Fruit fly (Drosophila melanogaster) whole organism, adult: Measurements from ENCODE around the gene CG14089.

ENCODE experiments used
- CG11617 ChIP-seq: fragments of 200-800 bp; sonication (Bioruptor generic); optimal IDR thresholded peaks from 2 replicates; lab custom pipeline; 2017; ENCODE audit warnings: mild to moderate bottlenecking, missing biosample characterization, missing genetic modification reagents, missing genetic modification characterization
- CG12768 ChIP-seq: fragments of 200-800 bp; sonication (Bioruptor generic); optimal IDR thresholded peaks from 2 replicates; lab custom pipeline; 2017; ENCODE audit warnings: missing biosample characterization, missing genetic modification characterization, mild to moderate bottlenecking, moderate library complexity, missing genetic modification reagents
- CG14711 ChIP-seq: fragments of 200-800 bp; sonication (Bioruptor generic); optimal IDR thresholded peaks from 2 replicates; lab custom pipeline; 2018; ENCODE audit warnings: missing biosample characterization, mild to moderate bottlenecking, missing genetic modification characterization, moderate library complexity
- CG1620 ChIP-seq: fragments of 200-800 bp; sonication (Bioruptor generic); optimal IDR thresholded peaks from 2 replicates; lab custom pipeline; 2016; ENCODE audit warnings: missing biosample characterization, missing genetic modification characterization
- CG33017 ChIP-seq: fragments of 200-800 bp; sonication (Bioruptor generic); optimal IDR thresholded peaks from 2 replicates; lab custom pipeline; 2018; ENCODE audit warnings: missing biosample characterization, mild to moderate bottlenecking, missing genetic modification characterization, moderate library complexity
- CG5204 ChIP-seq: fragments of 200-800 bp; sonication (Bioruptor generic); optimal IDR thresholded peaks from 2 replicates; lab custom pipeline; 2016; ENCODE audit warnings: missing biosample characterization, missing genetic modification characterization
- CG7045 ChIP-seq: fragments of 200-800 bp; sonication (Bioruptor generic); optimal IDR thresholded peaks from 2 replicates; lab custom pipeline; 2017; ENCODE audit warnings: missing biosample characterization, mild to moderate bottlenecking, missing genetic modification characterization
- CG7101 ChIP-seq: fragments of 200-800 bp; sonication (Bioruptor generic); optimal IDR thresholded peaks from 2 replicates; lab custom pipeline; 2018; ENCODE audit warnings: missing biosample characterization, mild to moderate bottlenecking, missing genetic modification characterization, moderate library complexity
- Clk ChIP-seq: fragments of 200-800 bp; sonication (Bioruptor generic); optimal IDR thresholded peaks from 2 replicates; lab custom pipeline; 2017; ENCODE audit warnings: missing biosample characterization, missing genetic modification characterization
- Crg-1 ChIP-seq: fragments of 200-800 bp; sonication (Bioruptor generic); optimal IDR thresholded peaks from 2 replicates; lab custom pipeline; 2016; ENCODE audit warnings: missing biosample characterization, missing genetic modification characterization
- Hr96 ChIP-seq: fragments of 200-800 bp; sonication (Bioruptor generic); optimal IDR thresholded peaks from 2 replicates; lab custom pipeline; 2016; ENCODE audit warnings: missing biosample characterization, missing genetic modification characterization
- Mnt ChIP-seq: fragments of 200-800 bp; sonication (Bioruptor generic); optimal IDR thresholded peaks from 2 replicates; lab custom pipeline; 2016; ENCODE audit warnings: missing biosample characterization, mild to moderate bottlenecking, missing genetic modification characterization
- bab1 ChIP-seq: fragments of 200-800 bp; sonication (Bioruptor generic); optimal IDR thresholded peaks from 3 replicates; lab custom pipeline; 2019; ENCODE audit warnings: missing biosample characterization, mild to moderate bottlenecking, missing genetic modification characterization, moderate library complexity
- cic ChIP-seq: fragments of 200-800 bp; sonication (Bioruptor generic); optimal IDR thresholded peaks from 2 replicates; lab custom pipeline; 2017; ENCODE audit warnings: missing biosample characterization, mild to moderate bottlenecking, missing genetic modification characterization, moderate library complexity
- cnc ChIP-seq, 2 experiments: fragments of >200 bp; optimal IDR thresholded peaks; 2 replicates each; lab custom pipeline; 2017
- kay ChIP-seq: fragments of 200-800 bp; sonication (Bioruptor generic); peaks from one replicate; lab custom pipeline; 2016; ENCODE audit warnings: missing biosample characterization, missing genetic modification characterization, borderline replicate concordance
- ovo ChIP-seq: fragments of 200-800 bp; sonication (Bioruptor generic); optimal IDR thresholded peaks from 2 replicates; lab custom pipeline; 2016; ENCODE audit warnings: missing biosample characterization, missing genetic modification characterization
- pad ChIP-seq: fragments of 200-800 bp; sonication (Bioruptor generic); optimal IDR thresholded peaks from 3 replicates; lab custom pipeline; 2017; ENCODE audit warnings: missing biosample characterization, missing genetic modification characterization, mild to moderate bottlenecking, moderate library complexity, missing genetic modification reagents
- tj ChIP-seq: fragments of 200-800 bp; sonication (Bioruptor generic); optimal IDR thresholded peaks from 3 replicates; lab custom pipeline; 2017; ENCODE audit warnings: missing biosample characterization, mild to moderate bottlenecking, missing genetic modification characterization, moderate library complexity
- toe ChIP-seq: fragments of 200-800 bp; sonication (Bioruptor generic); optimal IDR thresholded peaks from 2 replicates; lab custom pipeline; 2016; ENCODE audit warnings: missing biosample characterization, missing genetic modification characterization

Gene CG14089

DNA sequence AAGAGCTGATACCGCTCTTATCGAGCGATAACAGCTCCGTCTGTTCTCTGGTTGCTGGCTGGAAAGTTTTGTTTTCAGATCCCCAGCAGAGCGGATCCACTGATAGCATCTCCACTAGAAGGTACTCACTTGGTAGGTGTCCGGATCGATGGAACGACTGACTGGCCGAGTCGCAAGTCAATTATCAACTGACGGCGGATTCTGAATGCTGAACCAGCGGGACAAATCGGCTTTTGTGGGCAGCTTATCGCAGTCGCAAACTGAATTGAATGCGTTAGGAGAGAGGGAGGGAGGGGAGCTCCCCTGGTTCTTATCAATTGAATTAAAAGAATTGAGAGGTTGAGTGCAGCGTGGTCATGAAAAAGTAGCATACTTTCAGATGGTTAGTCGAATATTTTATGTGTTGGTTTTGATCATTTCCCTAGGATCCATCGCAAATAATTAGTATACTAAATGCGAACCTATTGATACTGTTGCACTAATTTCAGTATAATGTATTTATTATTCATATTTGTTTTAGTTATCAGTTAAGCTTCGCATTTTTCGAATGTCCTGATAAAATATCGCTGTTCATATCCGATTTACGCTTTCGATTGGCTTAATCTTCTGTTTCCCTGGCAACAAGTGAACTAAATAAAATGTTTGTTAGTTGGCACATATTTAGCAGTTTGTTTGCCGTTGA lies 11.7 kb downstream of the CG14089 start, which contains the start of the genes Aldh7A1 and CG14085:
Gene Aldh7A1, minus strand, starts transcription at position 194 of the 682 bp plus-strand sequence.
Gene CG14085, plus strand, starts transcription at position 632 of the 682 bp plus-strand sequence.
- TF ChIP-seq CG14711 (tag; lab: Kevin White, UChicago) (peak; percentile 10), Crg-1 (peak; percentile 11), Mnt (GFP tag; lab: Kevin White, UChicago) (peak; percentile 49), CG11617 (GFP tag; lab: Kevin White, UChicago) (no peak), CG7101 (tag; lab: Kevin White, UChicago) (peak; percentile 2), Clk (GFP tag; lab: Kevin White, UChicago) (no peak), cic (GFP tag; lab: Kevin White, UChicago) (peak; percentile 55), cnc (optimal IDR thresholded peaks at IDR 0.05; lab: Kevin White, UChicago) (no peak), tj (GFP tag; lab: Kevin White, UChicago) (peak; percentile 48), CG33017 (no peak), bab1 (GFP tag; lab: Kevin White, UChicago) (no peak), CG12768 (GFP tag; lab: Kevin White, UChicago) (peak; percentile 69), CG5204 (GFP tag; lab: Kevin White, UChicago) (peak; percentile 27), pad (peak; percentile 8), Hr96 (peak; percentile 24), kay (GFP tag; lab: Kevin White, UChicago) (no peak), ovo (no peak)

DNA sequence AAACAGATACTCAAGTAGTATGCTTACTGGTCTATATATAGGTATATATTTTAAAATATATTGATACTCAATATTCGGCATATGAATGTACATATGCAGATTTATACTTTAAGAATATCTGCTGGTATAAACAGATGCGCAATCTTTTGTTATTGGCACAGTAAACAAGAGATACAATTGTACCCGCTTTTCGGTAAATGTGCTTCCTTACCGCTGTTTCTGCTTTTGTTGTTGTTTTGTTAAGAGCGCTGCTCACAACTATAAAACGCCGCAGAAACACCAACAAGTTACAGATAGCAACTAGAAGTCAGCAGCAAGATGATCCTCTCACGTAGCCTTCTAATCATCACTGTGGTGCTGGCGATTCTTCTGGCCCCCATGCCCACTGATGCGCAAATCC lies 14.8 kb downstream of the CG14089 start, which contains the start of gene CG45081:
Gene CG45081, plus strand, starts transcription at position 301 of the 400 bp plus-strand sequence.
- peak; percentile 5 for TF ChIP-seq cic (GFP tag; lab: Kevin White, UChicago)
- no peak for TF ChIP-seq kay (GFP tag; lab: Kevin White, UChicago)
- no peak for TF ChIP-seq toe (GFP tag; lab: Kevin White, UChicago)
- no peak for TF ChIP-seq CG7101 (tag; lab: Kevin White, UChicago)

DNA sequence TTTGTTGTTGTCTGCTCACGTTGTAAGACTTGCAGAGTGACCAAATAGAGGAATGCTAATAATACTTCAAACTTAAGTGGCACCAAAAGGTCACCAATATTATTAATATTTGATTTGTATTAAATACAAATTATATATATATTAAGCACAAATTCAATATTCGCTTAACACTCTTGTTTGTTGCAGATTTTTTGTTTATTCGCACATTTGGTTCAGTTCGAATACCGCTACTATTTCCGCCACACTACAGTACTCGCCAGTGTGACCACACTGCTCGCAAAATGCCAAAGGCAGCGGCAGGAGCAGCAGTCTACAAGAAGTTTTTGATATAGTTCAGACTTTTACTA lies 16.5 kb downstream of the CG14089 start, which contains the start of gene Max:
Gene Max, minus strand, starts transcription at position 44 of the 347 bp plus-strand sequence.
- TF ChIP-seq CG5204 (GFP tag; lab: Kevin White, UChicago): no peak
- TF ChIP-seq Mnt (GFP tag; lab: Kevin White, UChicago): peak; percentile 36
- TF ChIP-seq ovo: no peak
- peak; percentile 74 for TF ChIP-seq CG7101 (tag; lab: Kevin White, UChicago)
- TF ChIP-seq tj (GFP tag; lab: Kevin White, UChicago): peak; percentile 46
- TF ChIP-seq pad: peak; percentile 43
- TF ChIP-seq CG33017: peak; percentile 77
- TF ChIP-seq Hr96: no peak
- TF ChIP-seq CG14711 (tag; lab: Kevin White, UChicago): peak; percentile 77
- TF ChIP-seq Crg-1: peak; percentile 8
- TF ChIP-seq cic (GFP tag; lab: Kevin White, UChicago): peak; percentile 21
- peak; percentile 73 for TF ChIP-seq CG12768 (GFP tag; lab: Kevin White, UChicago)
- peak; percentile 32 for TF ChIP-seq CG1620 (GFP tag; lab: Kevin White, UChicago)
- peak; percentile 71 for TF ChIP-seq kay (GFP tag; lab: Kevin White, UChicago)
- peak; percentile 77 for TF ChIP-seq bab1 (GFP tag; lab: Kevin White, UChicago)
- peak; percentile 62 for TF ChIP-seq CG7045
- no peak for TF ChIP-seq toe (GFP tag; lab: Kevin White, UChicago)
- TF ChIP-seq cnc (optimal IDR thresholded peaks at IDR 0.05; lab: Kevin White, UChicago): no peak
- TF ChIP-seq Clk (GFP tag; lab: Kevin White, UChicago): no peak
- peak; percentile 77 for TF ChIP-seq CG11617 (GFP tag; lab: Kevin White, UChicago)

DNA sequence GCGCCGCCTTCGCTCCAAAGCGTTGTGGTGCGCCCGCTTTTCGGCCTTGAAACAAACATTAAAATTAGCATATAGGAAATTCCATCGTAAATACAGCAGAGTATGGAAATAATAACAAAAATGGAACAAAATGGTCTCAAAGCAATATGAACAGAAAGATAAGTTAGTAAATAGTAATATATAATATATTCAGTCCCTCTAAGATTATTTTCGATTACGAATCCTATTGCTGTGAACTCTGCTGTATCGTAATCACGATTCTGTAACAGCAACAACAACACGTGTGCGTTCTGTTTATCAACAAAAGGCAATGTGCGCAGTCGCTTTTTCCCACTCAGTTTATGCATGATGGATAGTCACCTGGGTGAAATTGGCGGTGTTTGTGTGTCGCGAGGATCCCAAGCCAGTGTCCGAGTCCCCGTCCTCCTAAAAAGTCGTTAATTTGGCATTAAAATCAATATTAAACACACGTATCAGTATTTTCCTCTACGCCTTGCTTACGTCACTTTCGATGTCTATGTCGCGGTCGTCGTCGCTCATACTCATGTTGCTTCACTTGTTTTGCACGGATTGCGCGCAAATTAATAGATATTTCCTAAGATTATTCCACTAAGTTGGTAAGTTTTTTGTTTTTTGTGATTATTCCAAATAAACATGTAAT lies 17.0 kb downstream of the CG14089 start, which contains the start of the genes CG42374 and Mettl5:
Gene CG42374, plus strand, starts transcription at position 287 of the 661 bp plus-strand sequence.
Gene Mettl5, plus strand, starts transcription at position 287 of the 661 bp plus-strand sequence.
- TF ChIP-seq CG7045 (peak; percentile 1), CG7101 (tag; lab: Kevin White, UChicago) (no peak), Mnt (GFP tag; lab: Kevin White, UChicago) (peak; percentile 92)

DNA sequence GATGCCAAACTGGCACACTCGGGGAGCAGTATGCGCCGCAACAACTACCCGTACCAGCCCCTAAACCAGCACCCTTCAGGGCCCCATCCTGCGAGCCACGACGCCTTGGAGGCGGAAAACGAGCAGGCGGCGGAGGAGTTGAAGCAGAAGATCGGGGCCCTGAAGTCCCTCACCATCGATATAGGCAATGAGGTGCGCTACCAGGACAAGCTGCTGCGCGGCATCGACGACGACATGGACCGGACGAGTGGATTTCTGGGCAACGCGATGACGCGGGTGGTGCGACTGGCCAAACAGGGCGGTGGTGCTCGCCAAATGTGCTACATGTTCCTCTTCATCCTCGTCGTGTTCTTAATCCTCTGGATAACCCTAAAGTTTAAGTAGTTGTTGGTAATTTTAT lies 18.9 kb downstream of the CG14089 start:
- TF ChIP-seq CG14711 (tag; lab: Kevin White, UChicago): no peak

DNA sequence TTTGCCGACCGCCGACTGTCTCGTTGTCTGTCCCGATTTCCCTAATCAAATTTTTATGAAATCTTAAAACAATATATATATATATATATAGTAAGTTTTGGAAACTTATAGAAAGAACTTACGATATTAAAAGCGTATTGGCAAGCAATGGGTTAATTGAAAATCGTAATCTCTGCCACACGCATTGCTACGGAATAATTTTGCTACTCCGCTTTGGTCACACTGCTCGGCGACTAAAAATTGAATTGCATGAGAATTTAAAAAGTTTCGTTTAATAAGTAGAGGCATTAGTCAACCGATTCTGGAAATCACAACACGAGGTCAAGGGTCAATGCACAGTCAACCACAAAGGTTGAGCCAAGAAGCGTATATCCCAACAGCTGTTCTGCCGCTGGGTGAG lies 19.4 kb downstream of the CG14089 start, which contains the start of gene Bet1:
Gene Bet1, plus strand, starts transcription at position 182 of the 400 bp plus-strand sequence.
- TF ChIP-seq Clk (GFP tag; lab: Kevin White, UChicago) (no peak), CG11617 (GFP tag; lab: Kevin White, UChicago) (no peak), bab1 (GFP tag; lab: Kevin White, UChicago) (no peak), CG7045 (no peak), tj (GFP tag; lab: Kevin White, UChicago) (no peak), ovo (no peak), cnc (optimal IDR thresholded peaks at IDR 0.05; lab: Kevin White, UChicago) (no peak), CG12768 (GFP tag; lab: Kevin White, UChicago) (no peak), CG5204 (GFP tag; lab: Kevin White, UChicago) (no peak), CG14711 (tag; lab: Kevin White, UChicago) (no peak), CG7101 (tag; lab: Kevin White, UChicago) (no peak), toe (GFP tag; lab: Kevin White, UChicago) (no peak), CG1620 (GFP tag; lab: Kevin White, UChicago) (no peak), CG33017 (no peak)
